Fruit fly (Drosophila melanogaster) whole organism, embryonic: ENCODE data around the gene Mzt1.

ENCODE experiments used
- Atf3 ChIP-seq: fragments of 200-800 bp; sonication (Bioruptor generic); optimal IDR thresholded peaks from 3 replicates; lab custom pipeline; 2016; ENCODE audit warnings: missing biosample characterization, missing genetic modification characterization
- CG1233 ChIP-seq: fragments of 200-800 bp; sonication (Bioruptor generic); optimal IDR thresholded peaks from 4 replicates; lab custom pipeline; 2018; ENCODE audit warnings: missing biosample characterization, mild to moderate bottlenecking, missing genetic modification characterization
- CG14667 ChIP-seq: fragments of 200-800 bp; sonication (Bioruptor generic); IDR thresholded peaks from 2 replicates; pipeline ENCODE4 v1.3.6; 2022; ENCODE audit warnings: missing biosample characterization, missing genetic modification characterization
- CG14965 ChIP-seq: fragments of 200-800 bp; sonication (Bioruptor generic); optimal IDR thresholded peaks from 2 replicates; lab custom pipeline; 2016; ENCODE audit warnings: missing biosample characterization, missing genetic modification characterization, borderline replicate concordance
- CG15073 ChIP-seq: fragments of 200-800 bp; sonication (Bioruptor generic); optimal IDR thresholded peaks from 2 replicates; lab custom pipeline; 2016; ENCODE audit warnings: missing biosample characterization, missing genetic modification characterization
- CG15479 ChIP-seq: fragments of 200-800 bp; sonication (Bioruptor generic); optimal IDR thresholded peaks from 3 replicates; lab custom pipeline; 2019; ENCODE audit warnings: missing biosample characterization, mild to moderate bottlenecking, missing genetic modification characterization, moderate library complexity
- CG1603 ChIP-seq: fragments of 200-800 bp; sonication (Bioruptor generic); optimal IDR thresholded peaks from 2 replicates; lab custom pipeline; 2019; ENCODE audit warnings: missing biosample characterization, mild to moderate bottlenecking, missing genetic modification characterization, moderate library complexity
- CG17328 ChIP-seq: fragments of 200-800 bp; sonication (Bioruptor generic); IDR thresholded peaks from 2 replicates; pipeline ENCODE4 v1.3.6; 2022; ENCODE audit warnings: missing biosample characterization, missing genetic modification characterization
- CG17385 ChIP-seq: fragments of 200-800 bp; sonication (Bioruptor generic); optimal IDR thresholded peaks from 3 replicates; lab custom pipeline; 2018; ENCODE audit warnings: missing biosample characterization, mild to moderate bottlenecking, missing genetic modification characterization
- CG17612 ChIP-seq: fragments of 200-800 bp; sonication (Bioruptor generic); IDR thresholded peaks from 2 replicates; pipeline ENCODE4 v1.3.6; 2022; ENCODE audit warnings: missing biosample characterization, missing genetic modification characterization
- CG2199 ChIP-seq: fragments of 200-800 bp; sonication (Bioruptor generic); IDR thresholded peaks from 3 replicates; pipeline ENCODE4 v1.3.6; 2022; ENCODE audit warnings: missing biosample characterization, missing genetic modification characterization
- CG2678 ChIP-seq: fragments of 200-800 bp; sonication (Bioruptor generic); optimal IDR thresholded peaks from 3 replicates; lab custom pipeline; 2019; ENCODE audit warnings: missing biosample characterization, mild to moderate bottlenecking, missing genetic modification characterization, moderate library complexity
- CG3065 ChIP-seq: fragments of 200-800 bp; sonication (Bioruptor generic); optimal IDR thresholded peaks from 2 replicates; lab custom pipeline; 2016; ENCODE audit warnings: missing biosample characterization, missing genetic modification characterization
- CG42726 ChIP-seq: fragments of 200-800 bp; sonication (Bioruptor generic); IDR thresholded peaks from 2 replicates; pipeline ENCODE4 v1.3.6; 2022; ENCODE audit warnings: missing biosample characterization, missing genetic modification characterization; ENCODE audit not compliant: partially characterized antibody
- CG4820 ChIP-seq: fragments of 200-800 bp; sonication (Bioruptor generic); optimal IDR thresholded peaks from 3 replicates; lab custom pipeline; 2016; ENCODE audit warnings: missing biosample characterization, missing genetic modification characterization
- CG5953 ChIP-seq: fragments of 200-800 bp; sonication (Bioruptor generic); IDR thresholded peaks from 2 replicates; pipeline ENCODE4 v1.3.6; 2022; ENCODE audit warnings: missing biosample characterization, missing genetic modification characterization
- CG8944 ChIP-seq: fragments of 200-800 bp; sonication (Bioruptor generic); optimal IDR thresholded peaks from 3 replicates; lab custom pipeline; 2016; ENCODE audit warnings: missing biosample characterization, missing genetic modification characterization
- CHES-1-like ChIP-seq: fragments of 200-800 bp; sonication (Bioruptor generic); optimal IDR thresholded peaks from 2 replicates; lab custom pipeline; 2016; ENCODE audit warnings: missing biosample characterization, missing genetic modification characterization
- CrebB ChIP-seq: fragments of 200-800 bp; sonication (Bioruptor generic); optimal IDR thresholded peaks from 3 replicates; lab custom pipeline; 2018; ENCODE audit warnings: missing biosample characterization, mild to moderate bottlenecking, missing genetic modification characterization
- Dad ChIP-seq: fragments of 200-800 bp; sonication (Bioruptor generic); optimal IDR thresholded peaks from 3 replicates; lab custom pipeline; 2016; ENCODE audit warnings: missing biosample characterization, missing genetic modification characterization
- Dbx ChIP-seq: fragments of 200-800 bp; sonication (Bioruptor generic); IDR thresholded peaks from 3 replicates; pipeline ENCODE4 v1.3.6; 2022; ENCODE audit warnings: missing biosample characterization, missing genetic modification characterization
- Drgx ChIP-seq: fragments of 200-800 bp; sonication (Bioruptor generic); IDR thresholded peaks from 2 replicates; pipeline ENCODE4 v1.3.6; 2022; ENCODE audit warnings: missing biosample characterization, missing genetic modification characterization
- Fer3 ChIP-seq: fragments of 200-800 bp; sonication (Bioruptor generic); optimal IDR thresholded peaks from 2 replicates; lab custom pipeline; 2018; ENCODE audit warnings: missing biosample characterization, mild to moderate bottlenecking, missing genetic modification characterization, moderate library complexity
- Hr3 ChIP-seq: fragments of 200-800 bp; sonication (Bioruptor generic); optimal IDR thresholded peaks from 3 replicates; lab custom pipeline; 2016; ENCODE audit warnings: missing biosample characterization, missing genetic modification characterization
- Nf-YC ChIP-seq: fragments of 200-800 bp; optimal IDR thresholded peaks from 3 replicates; lab custom pipeline; 2019; ENCODE audit warnings: missing biosample characterization, mild to moderate bottlenecking, missing genetic modification characterization, moderate library complexity
- Optix ChIP-seq: fragments of 200-800 bp; sonication (Bioruptor generic); IDR thresholded peaks from 3 replicates; pipeline ENCODE4 v1.3.6; 2022; ENCODE audit warnings: missing biosample characterization, missing genetic modification characterization
- Rx ChIP-seq: fragments of 200-800 bp; sonication (Bioruptor generic); IDR thresholded peaks from 2 replicates; pipeline ENCODE4 v1.3.6; 2022; ENCODE audit warnings: missing biosample characterization, missing genetic modification characterization
- Side ChIP-seq: fragments of 200-800 bp; sonication (Bioruptor generic); optimal IDR thresholded peaks from 2 replicates; lab custom pipeline; 2016; ENCODE audit warnings: missing biosample characterization, missing genetic modification characterization
- Sox100B ChIP-seq: fragments of 200-800 bp; sonication (Bioruptor generic); optimal IDR thresholded peaks from 3 replicates; lab custom pipeline; 2018; ENCODE audit warnings: missing biosample characterization, mild to moderate bottlenecking, missing genetic modification characterization
- Sry-β ChIP-seq: fragments of 200-800 bp; sonication (Bioruptor generic); optimal IDR thresholded peaks from 2 replicates; lab custom pipeline; 2018; ENCODE audit warnings: missing biosample characterization, mild to moderate bottlenecking, missing genetic modification characterization, moderate library complexity
- amos ChIP-seq: fragments of 200-800 bp; sonication (Bioruptor generic); IDR thresholded peaks from 2 replicates; pipeline ENCODE4 v1.3.6; 2022; ENCODE audit warnings: missing biosample characterization, missing genetic modification characterization; ENCODE audit not compliant: partially characterized antibody
- bsh ChIP-seq, 2 experiments: fragments of 200-800 bp; sonication (Bioruptor generic); optimal IDR thresholded peaks; 2 replicates each; lab custom pipeline; 2017 to 2018; ENCODE audit warnings: mild to moderate bottlenecking in 2 of 2, missing biosample characterization in 2 of 2, missing genetic modification characterization in 2 of 2, moderate library complexity in 1 of 2
- crol ChIP-seq: fragments of 200-800 bp; sonication (Bioruptor generic); IDR thresholded peaks from 2 replicates; pipeline ENCODE4 v1.3.6; 2022; ENCODE audit warnings: missing biosample characterization, missing genetic modification characterization
- dimm ChIP-seq: fragments of 200-800 bp; sonication (Bioruptor generic); IDR thresholded peaks from 2 replicates; pipeline ENCODE4 v1.3.6; 2022; ENCODE audit warnings: missing biosample characterization, missing genetic modification characterization
- dm ChIP-seq: fragments of 200-800 bp; sonication (Bioruptor generic); optimal IDR thresholded peaks from 3 replicates; lab custom pipeline; 2016; ENCODE audit warnings: missing biosample characterization, missing genetic modification characterization
- eve ChIP-seq, 2 experiments: fragments of >200 bp; optimal IDR thresholded peaks; 2 replicates each; lab custom pipeline; 2017; ENCODE audit warnings: missing biosample characterization in 2 of 2, missing genetic modification characterization in 2 of 2
- gsb-n ChIP-seq: fragments of 200-800 bp; sonication (Bioruptor generic); optimal IDR thresholded peaks from 3 replicates; lab custom pipeline; 2018; ENCODE audit warnings: missing biosample characterization, mild to moderate bottlenecking, missing genetic modification characterization
- inv ChIP-seq: fragments of 200-800 bp; sonication (Bioruptor generic); IDR thresholded peaks from 2 replicates; pipeline ENCODE4 v1.3.6; 2022; ENCODE audit warnings: missing biosample characterization, missing genetic modification characterization; ENCODE audit not compliant: partially characterized antibody
- kay ChIP-seq: fragments of 200-800 bp; sonication (Bioruptor generic); optimal IDR thresholded peaks from 2 replicates; lab custom pipeline; 2016; ENCODE audit warnings: missing biosample characterization, missing genetic modification characterization
- luna ChIP-seq: fragments of 200-800 bp; sonication (Bioruptor generic); optimal IDR thresholded peaks from 2 replicates; lab custom pipeline; 2016; ENCODE audit warnings: missing biosample characterization, missing genetic modification characterization
- mld ChIP-seq: fragments of 200-800 bp; sonication (Bioruptor generic); IDR thresholded peaks from 3 replicates; pipeline ENCODE4 v1.3.6; 2022; ENCODE audit warnings: missing biosample characterization, missing genetic modification characterization; ENCODE audit not compliant: partially characterized antibody
- pfk ChIP-seq: fragments of 200-800 bp; sonication (Bioruptor generic); optimal IDR thresholded peaks from 2 replicates; lab custom pipeline; 2018; ENCODE audit warnings: missing biosample characterization, mild to moderate bottlenecking, missing genetic modification characterization, moderate library complexity
- phol ChIP-seq: fragments of 200-800 bp; sonication (Bioruptor generic); optimal IDR thresholded peaks from 3 replicates; lab custom pipeline; 2018; ENCODE audit warnings: missing biosample characterization, mild to moderate bottlenecking, missing genetic modification characterization, moderate library complexity
- repo ChIP-seq: fragments of 200-800 bp; sonication (Bioruptor generic); optimal IDR thresholded peaks from 2 replicates; lab custom pipeline; 2016; ENCODE audit warnings: missing biosample characterization, missing genetic modification characterization
- rib ChIP-seq: fragments of 200-800 bp; sonication (Bioruptor generic); IDR thresholded peaks from 2 replicates; pipeline ENCODE4 v1.3.6; 2022; ENCODE audit warnings: missing biosample characterization, missing genetic modification characterization
- row ChIP-seq: fragments of 200-800 bp; sonication (Bioruptor generic); IDR thresholded peaks from 3 replicates; pipeline ENCODE4 v1.3.6; 2022; ENCODE audit warnings: missing biosample characterization, missing genetic modification characterization
- seq ChIP-seq: fragments of 200-800 bp; sonication (Bioruptor generic); IDR thresholded peaks from 2 replicates; pipeline ENCODE4 v1.3.6; 2022; ENCODE audit warnings: missing biosample characterization, missing genetic modification characterization
- sna ChIP-seq: fragments of 200-800 bp; sonication (Bioruptor generic); IDR thresholded peaks from 2 replicates; pipeline ENCODE4 v1.3.6; 2022; ENCODE audit warnings: missing biosample characterization, missing genetic modification characterization; ENCODE audit not compliant: partially characterized antibody
- so ChIP-seq: fragments of 200-800 bp; sonication (Bioruptor generic); IDR thresholded peaks from 3 replicates; pipeline ENCODE4 v1.3.6; 2022; ENCODE audit warnings: missing biosample characterization, missing genetic modification characterization
- tgo ChIP-seq: fragments of 200-800 bp; sonication (Bioruptor generic); IDR thresholded peaks from 3 replicates; pipeline ENCODE4 v1.3.6; 2022; ENCODE audit warnings: missing biosample characterization, missing genetic modification characterization
- vnd ChIP-seq: fragments of 200-800 bp; sonication (Bioruptor generic); IDR thresholded peaks from 3 replicates; pipeline ENCODE4 v1.3.6; 2022; ENCODE audit warnings: missing biosample characterization, missing genetic modification characterization; ENCODE audit not compliant: partially characterized antibody
- zfh1 ChIP-seq: fragments of 200-800 bp; sonication (Bioruptor generic); IDR thresholded peaks from 3 replicates; pipeline ENCODE4 v1.3.6; 2022; ENCODE audit warnings: missing biosample characterization, missing genetic modification characterization

Gene Mzt1

dm6 chr3L:2409289-2409688 is 20.2 kb downstream of the Mzt1 start (continued):
- TF ChIP-seq Dbx: no peak
- TF ChIP-seq luna: no peak
- TF ChIP-seq CG3065 (GFP tag; lab: Kevin White, UChicago): no peak
- no peak for TF ChIP-seq Atf3 (GFP tag; lab: Kevin White, UChicago)
- TF ChIP-seq Sry-β (GFP tag; lab: Kevin White, UChicago): no peak
- no peak for TF ChIP-seq tgo (GFP tag; lab: Robert Waterston, UW)
- no peak for TF ChIP-seq CG14667 (GFP tag; lab: Robert Waterston, UW)
- peak; percentile 11; the same call in 1 of the 2 replicates for TF ChIP-seq inv (GFP tag; lab: Robert Waterston, UW)
- TF ChIP-seq CG42726 (GFP tag; lab: Robert Waterston, UW): 0 out of 2 replicates have a peak, but pooled peaks have one; percentile 27
- peak; percentile 96 for TF ChIP-seq CG2199 (GFP tag; lab: Robert Waterston, UW)
- TF ChIP-seq Dad (GFP tag; lab: Kevin White, UChicago): no peak
- TF ChIP-seq gsb-n: no peak
- peak; percentile 65 for TF ChIP-seq amos (GFP tag; lab: Robert Waterston, UW)
- TF ChIP-seq CG17612 (GFP tag; lab: Robert Waterston, UW): no peak
- no peak for TF ChIP-seq Hr3 (GFP tag; lab: Kevin White, UChicago)
- TF ChIP-seq Drgx: no peak
- no peak for TF ChIP-seq CG15479 (GFP tag; lab: Kevin White, UChicago)
- no peak for TF ChIP-seq CG17328
- no peak for TF ChIP-seq vnd (GFP tag; lab: Robert Waterston, UW)
- TF ChIP-seq Rx: no peak
- no peak for TF ChIP-seq Optix (GFP tag; lab: Robert Waterston, UW)
- no peak for TF ChIP-seq CG1233 (GFP tag; lab: Kevin White, UChicago)
- TF ChIP-seq bsh (GFP tag; optimal IDR thresholded peaks at IDR 0.05; lab: Kevin White, UChicago): no peak
- TF ChIP-seq CG5953: no peak
- no peak for TF ChIP-seq CG4820
- no peak for TF ChIP-seq mld (GFP tag; lab: Robert Waterston, UW)
- TF ChIP-seq kay (GFP tag; lab: Kevin White, UChicago): no peak
- TF ChIP-seq dm (GFP tag; lab: Kevin White, UChicago): no peak
- no peak for TF ChIP-seq Fer3 (tag; lab: Kevin White, UChicago)
- no peak for TF ChIP-seq seq (GFP tag; lab: Robert Waterston, UW)
- no peak for TF ChIP-seq rib (GFP tag; lab: Robert Waterston, UW)
- no peak for TF ChIP-seq so (GFP tag; lab: Robert Waterston, UW)
- TF ChIP-seq Side (GFP tag; lab: Kevin White, UChicago): peak; percentile 24
- TF ChIP-seq eve (GFP tag; optimal IDR thresholded peaks at IDR 0.05; lab: Kevin White, UChicago): no peak
- no peak for TF ChIP-seq repo (GFP tag; lab: Kevin White, UChicago)
- TF ChIP-seq sna (GFP tag; lab: Robert Waterston, UW): no peak
- no peak for TF ChIP-seq CG15073 (GFP tag; lab: Kevin White, UChicago)
- TF ChIP-seq CG1603 (tag; lab: Kevin White, UChicago): no peak
- peak; percentile 20 for TF ChIP-seq phol
- TF ChIP-seq dimm (GFP tag; lab: Robert Waterston, UW): no peak
- no peak for TF ChIP-seq crol (GFP tag; lab: Robert Waterston, UW)
- no peak for TF ChIP-seq CG14965 (GFP tag; lab: Kevin White, UChicago)
- TF ChIP-seq pfk (GFP tag; lab: Kevin White, UChicago): no peak
- TF ChIP-seq row (GFP tag; lab: Robert Waterston, UW): no peak
- TF ChIP-seq CG2678: no peak
- no peak for TF ChIP-seq CHES-1-like
- TF ChIP-seq Nf-YC (tag; lab: Kevin White, UChicago): no peak
- TF ChIP-seq Sox100B (GFP tag; lab: Kevin White, UChicago): no peak
- TF ChIP-seq CrebB: no peak
- no peak for TF ChIP-seq CG8944 (GFP tag; lab: Kevin White, UChicago)
- no peak for TF ChIP-seq CG17385 (GFP tag; lab: Kevin White, UChicago)
- TF ChIP-seq zfh1 (GFP tag; lab: Robert Waterston, UW): no peak
